Worm (Caenorhabditis elegans): ENCODE data around the gene ZK856.11.

DNA sequence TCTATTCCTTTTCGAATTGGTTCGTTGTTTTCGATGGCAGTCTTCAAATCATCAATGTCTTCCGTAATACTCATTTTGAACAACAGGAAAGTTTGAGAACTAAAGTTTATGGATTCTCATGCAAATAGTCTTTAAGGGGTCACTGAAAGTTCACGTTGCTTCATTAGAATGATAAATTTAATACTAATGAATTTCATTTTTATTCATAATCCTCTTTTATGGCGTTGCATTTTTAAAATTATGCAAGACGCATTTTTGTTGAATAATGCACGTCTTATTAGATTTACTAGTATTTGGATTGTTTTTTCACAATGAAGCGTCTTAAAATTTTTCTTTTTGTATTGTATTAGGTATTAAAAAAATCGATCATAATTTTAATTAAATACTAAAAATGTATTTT, 38.4 kb upstream of the ZK856.11 start, which contains the start of gene C12D8.9:
- TF ChIP-seq F13C5.2 (tag; optimal IDR thresholded peaks at IDR 0.05) (no peak), flt-1 (GFP tag; IDR thresholded peaks at IDR 0.05) (no peak), tra-4 (tag; optimal IDR thresholded peaks at IDR 0.05) (no peak), hmg-4 (GFP tag; optimal IDR thresholded peaks at IDR 0.05) (no peak), sea-1 (GFP tag; conservative IDR thresholded peaks at IDR 0.05) (no peak), ama-1 (optimal IDR thresholded peaks at IDR 0.05) (no peak), hnd-1 (tag; optimal IDR thresholded peaks at IDR 0.05) (no peak), aly-1 (tag; optimal IDR thresholded peaks at IDR 0.05) (no peak), tbx-37 (GFP tag; conservative IDR thresholded peaks at IDR 0.05) (no peak), ceh-36 (tag; optimal IDR thresholded peaks at IDR 0.05) (no peak), ceh-13 (GFP tag; optimal IDR thresholded peaks at IDR 0.05) (no peak), hmbx-1 (tag; optimal IDR thresholded peaks at IDR 0.05) (no peak), scrt-1 (GFP tag; IDR thresholded peaks at IDR 0.05) (no peak)
